Fruit fly (Drosophila melanogaster): ENCODE results near the gene Smyd5.

Gene Smyd5

DNA sequence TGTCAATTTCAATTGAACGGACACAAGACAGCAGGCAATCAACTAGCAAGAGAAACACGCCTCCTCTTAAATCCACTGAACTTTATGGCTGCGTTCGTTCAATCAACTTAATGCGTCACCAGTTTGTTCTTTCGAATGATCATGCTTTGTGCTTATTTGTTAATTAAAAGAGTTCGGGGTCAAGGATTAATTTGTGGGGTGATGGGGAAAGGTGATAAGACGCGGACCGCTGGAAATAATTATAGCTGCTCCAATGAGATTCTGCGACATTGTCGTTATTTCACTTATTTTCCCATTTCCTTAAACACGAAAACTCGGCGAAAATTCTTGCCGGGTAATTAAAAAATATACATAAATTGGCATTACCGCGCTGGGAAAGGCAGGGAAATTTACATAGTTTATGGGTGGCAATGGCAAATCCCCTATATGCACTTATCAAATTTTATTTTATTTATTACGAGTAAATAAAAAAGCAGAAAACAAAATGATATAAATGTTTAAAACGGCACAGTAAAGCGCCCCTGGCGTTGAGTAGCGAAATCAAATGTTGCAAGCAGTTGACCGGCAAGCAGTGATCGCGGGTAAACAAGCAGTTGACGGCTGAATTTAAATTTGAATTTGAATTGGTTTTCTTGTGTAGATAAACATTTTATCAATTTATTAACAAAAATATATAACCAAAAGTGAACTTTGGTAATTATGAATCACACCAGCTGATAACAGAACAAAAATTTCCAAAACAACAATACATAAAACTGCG is 34.0 kb downstream of the Smyd5 start (continued):
- TF ChIP-seq CG8281 (tag; optimal IDR thresholded peaks at IDR 0.05) = peak; percentile 28
- TF ChIP-seq Doc3 (GFP tag; IDR thresholded peaks at IDR 0.05; ENCODE audit: partially characterized antibody) = no peak
- TF ChIP-seq CG5953 (GFP tag; IDR thresholded peaks at IDR 0.05) = peak; percentile 33; the same call in 1 of the 2 replicates
- TF ChIP-seq CG18619 (GFP tag; optimal IDR thresholded peaks at IDR 0.05) = peak; percentile 81
- peak; percentile 74 for TF ChIP-seq Sox102F (GFP tag; optimal IDR thresholded peaks at IDR 0.05)
- peak; percentile 74 for TF ChIP-seq Camta (GFP tag; optimal IDR thresholded peaks at IDR 0.05)
- TF ChIP-seq slbo (GFP tag; IDR thresholded peaks at IDR 0.05) = peak; percentile 72
- TF ChIP-seq CG7372 (GFP tag; IDR thresholded peaks at IDR 0.05) = peak; percentile 66; the same call in 1 of the 2 replicates
- TF ChIP-seq nerfin-2 (GFP tag; IDR thresholded peaks at IDR 0.05; ENCODE audit: partially characterized antibody) = peak; percentile 44; the same call in 1 of the 2 replicates
- peak; percentile 55; the same call in 1 of the 3 replicates for TF ChIP-seq otp (GFP tag; IDR thresholded peaks at IDR 0.05)
- 0 out of 2 replicates have a peak, but pooled peaks have one; percentile 34 for TF ChIP-seq ato (GFP tag; IDR thresholded peaks at IDR 0.05; ENCODE audit: partially characterized antibody)
- TF ChIP-seq sim (GFP tag; IDR thresholded peaks at IDR 0.05) = no peak
- TF ChIP-seq Myb (GFP tag; optimal IDR thresholded peaks at IDR 0.05) = peak; percentile 98
- peak; percentile 76 for TF ChIP-seq CG8944 (GFP tag; optimal IDR thresholded peaks at IDR 0.05)
- TF ChIP-seq Xbp1 (GFP tag; optimal IDR thresholded peaks at IDR 0.05) = peak; percentile 87
- 0 out of 2 replicates have a peak, but pooled peaks have one; percentile 39 for TF ChIP-seq Awh (GFP tag; IDR thresholded peaks at IDR 0.05)
- peak; percentile 66 for TF ChIP-seq tgo (GFP tag; IDR thresholded peaks at IDR 0.05)
- peak; percentile 95 for TF ChIP-seq CG2199 (GFP tag; IDR thresholded peaks at IDR 0.05)
- TF ChIP-seq Chrac-16 (GFP tag; optimal IDR thresholded peaks at IDR 0.05) = peak; percentile 65
- peak; percentile 4 for TF ChIP-seq fd3F (GFP tag; optimal IDR thresholded peaks at IDR 0.05)
- peak; percentile 40 for TF ChIP-seq CG12942 (GFP tag; optimal IDR thresholded peaks at IDR 0.05)
- peak; percentile 35 for TF ChIP-seq CG2202 (tag; optimal IDR thresholded peaks at IDR 0.05)
- TF ChIP-seq Sry-δ (GFP tag; optimal IDR thresholded peaks at IDR 0.05) = peak; percentile 27
- TF ChIP-seq ssp (GFP tag; IDR thresholded peaks at IDR 0.05) = peak; percentile 43
- TF ChIP-seq Meics (GFP tag; optimal IDR thresholded peaks at IDR 0.05) = peak; percentile 80
- peak; percentile 72 for TF ChIP-seq CG12744 (GFP tag; optimal IDR thresholded peaks at IDR 0.05)
- TF ChIP-seq fru (optimal IDR thresholded peaks at IDR 0.05) = no peak
- TF ChIP-seq crc (GFP tag; optimal IDR thresholded peaks at IDR 0.05) = peak; percentile 29
- TF ChIP-seq CG12155 (GFP tag; optimal IDR thresholded peaks at IDR 0.05) = peak; percentile 30
- TF ChIP-seq Hmr (GFP tag; optimal IDR thresholded peaks at IDR 0.05) = peak; percentile 84
- TF ChIP-seq CG30020 (tag; optimal IDR thresholded peaks at IDR 0.05) = no peak
- peak; percentile 66 for TF ChIP-seq CG12769 (tag; optimal IDR thresholded peaks at IDR 0.05)
- peak; percentile 24; the same call in 1 of the 2 replicates for TF ChIP-seq amos (GFP tag; IDR thresholded peaks at IDR 0.05; ENCODE audit: partially characterized antibody)
- no peak for TF ChIP-seq CG17186 (GFP tag; optimal IDR thresholded peaks at IDR 0.05)
- peak; percentile 37; the same call in 1 of the 2 replicates for TF ChIP-seq sisA (GFP tag; IDR thresholded peaks at IDR 0.05)
- peak; percentile 25 for TF ChIP-seq fd102C (GFP tag; optimal IDR thresholded peaks at IDR 0.05)
- peak; percentile 53 for TF ChIP-seq btn (GFP tag; optimal IDR thresholded peaks at IDR 0.05)
- peak in 1 of 2 experiments; percentile 34 for TF ChIP-seq crp (GFP tag; optimal IDR thresholded peaks at IDR 0.05)
- peak; percentile 74 for TF ChIP-seq pb (GFP tag; optimal IDR thresholded peaks at IDR 0.05)
- peak; percentile 35; the same call in 1 of the 2 replicates for TF ChIP-seq CG9215 (GFP tag; IDR thresholded peaks at IDR 0.05)
- TF ChIP-seq CG15601 (tag; optimal IDR thresholded peaks at IDR 0.05) = peak; percentile 71
- TF ChIP-seq CG14050 (GFP tag; IDR thresholded peaks at IDR 0.05) = peak; percentile 50; the same call in 2 of the 3 replicates
- TF ChIP-seq vvl (GFP tag; IDR thresholded peaks at IDR 0.05) = peak; percentile 90
- TF ChIP-seq CG31441 (GFP tag; IDR thresholded peaks at IDR 0.05) = peak; percentile 62
- 0 out of 2 replicates have a peak, but pooled peaks have one; percentile 46 for TF ChIP-seq ro (GFP tag; IDR thresholded peaks at IDR 0.05)
- no peak for TF ChIP-seq sc (optimal IDR thresholded peaks at IDR 0.05)
- TF ChIP-seq sc (GFP tag; optimal IDR thresholded peaks at IDR 0.05) = peak; percentile 50
- TF ChIP-seq Abd-B (GFP tag; optimal IDR thresholded peaks at IDR 0.05) = peak; percentile 55
- TF ChIP-seq CG32532 (GFP tag; IDR thresholded peaks at IDR 0.05) = peak; percentile 84
